Worm (Caenorhabditis elegans): ENCODE results near the gene F18A11.3.

Gene F18A11.3

ce11 chrII:13076301-13076916, 39.8 kb upstream of the F18A11.3 start:
- no peak for TF ChIP-seq ceh-13 (GFP tag; optimal IDR thresholded peaks at IDR 0.05)
- TF ChIP-seq tbx-11 (GFP tag; IDR thresholded peaks at IDR 0.05): no peak
- TF ChIP-seq pes-1 (GFP tag; IDR thresholded peaks at IDR 0.05): no peak
- no peak for TF ChIP-seq F13C5.2 (tag; optimal IDR thresholded peaks at IDR 0.05)
- TF ChIP-seq sea-1 (GFP tag; conservative IDR thresholded peaks at IDR 0.05): no peak
- TF ChIP-seq B0310.2 (tag; optimal IDR thresholded peaks at IDR 0.05): no peak
- no peak for TF ChIP-seq ama-1 (optimal IDR thresholded peaks at IDR 0.05)
- TF ChIP-seq ceh-36 (tag; optimal IDR thresholded peaks at IDR 0.05): no peak
- TF ChIP-seq flt-1 (GFP tag; IDR thresholded peaks at IDR 0.05): no peak
- no peak for TF ChIP-seq scrt-1 (GFP tag; IDR thresholded peaks at IDR 0.05)
- TF ChIP-seq hmg-4 (GFP tag; optimal IDR thresholded peaks at IDR 0.05): no peak
- no peak for TF ChIP-seq hmbx-1 (tag; optimal IDR thresholded peaks at IDR 0.05)
- no peak for TF ChIP-seq tbx-37 (GFP tag; conservative IDR thresholded peaks at IDR 0.05)
- no peak for TF ChIP-seq tra-4 (tag; optimal IDR thresholded peaks at IDR 0.05)
- TF ChIP-seq aly-1 (tag; optimal IDR thresholded peaks at IDR 0.05): no peak
- TF ChIP-seq ets-7 (tag; optimal IDR thresholded peaks at IDR 0.05): no peak
- no peak for TF ChIP-seq hnd-1 (tag; optimal IDR thresholded peaks at IDR 0.05)

DNA sequence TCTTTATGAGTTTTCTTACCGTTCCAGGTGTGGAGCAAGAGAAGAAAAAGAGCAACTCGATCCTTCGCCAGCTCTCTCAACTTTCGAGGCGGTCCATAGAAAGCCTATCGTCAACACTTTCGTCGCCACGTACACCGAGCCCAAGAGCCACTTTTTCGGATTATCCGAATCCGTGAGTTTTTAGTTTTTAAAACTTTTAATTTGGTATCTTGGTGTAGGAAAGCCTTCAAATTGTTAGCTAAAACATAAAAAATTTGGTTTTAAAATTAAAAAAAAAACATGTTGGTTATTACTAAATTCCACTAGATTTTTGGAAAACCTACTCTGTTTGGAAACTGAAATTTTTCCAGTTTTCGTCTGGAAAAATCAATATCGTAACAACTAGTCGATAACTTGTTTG, 37.1 kb upstream of the F18A11.3 start:
- TF ChIP-seq aly-1 (tag; optimal IDR thresholded peaks at IDR 0.05) (no peak), F13C5.2 (tag; optimal IDR thresholded peaks at IDR 0.05) (no peak), sea-1 (GFP tag; conservative IDR thresholded peaks at IDR 0.05) (no peak), tra-4 (tag; optimal IDR thresholded peaks at IDR 0.05) (no peak), ceh-36 (tag; optimal IDR thresholded peaks at IDR 0.05) (no peak), hmbx-1 (tag; optimal IDR thresholded peaks at IDR 0.05) (no peak), B0310.2 (tag; optimal IDR thresholded peaks at IDR 0.05) (no peak), scrt-1 (GFP tag; IDR thresholded peaks at IDR 0.05) (no peak)

- no peak for TF ChIP-seq tra-4 (tag; optimal IDR thresholded peaks at IDR 0.05)
- TF ChIP-seq B0310.2 (tag; optimal IDR thresholded peaks at IDR 0.05): no peak
- TF ChIP-seq ets-7 (tag; optimal IDR thresholded peaks at IDR 0.05): no peak
- no peak for TF ChIP-seq F13C5.2 (tag; optimal IDR thresholded peaks at IDR 0.05)
- TF ChIP-seq pes-1 (GFP tag; IDR thresholded peaks at IDR 0.05): no peak
- TF ChIP-seq aly-1 (tag; optimal IDR thresholded peaks at IDR 0.05): no peak
- TF ChIP-seq hmg-4 (GFP tag; optimal IDR thresholded peaks at IDR 0.05): no peak
- TF ChIP-seq sea-1 (GFP tag; conservative IDR thresholded peaks at IDR 0.05): no peak
- TF ChIP-seq hmbx-1 (tag; optimal IDR thresholded peaks at IDR 0.05): no peak
- no peak for TF ChIP-seq scrt-1 (GFP tag; IDR thresholded peaks at IDR 0.05)
- no peak for TF ChIP-seq tbx-37 (GFP tag; conservative IDR thresholded peaks at IDR 0.05)
- no peak for TF ChIP-seq tbx-11 (GFP tag; IDR thresholded peaks at IDR 0.05)
- no peak for TF ChIP-seq ceh-13 (GFP tag; optimal IDR thresholded peaks at IDR 0.05)
- TF ChIP-seq ama-1 (optimal IDR thresholded peaks at IDR 0.05): no peak
- no peak for TF ChIP-seq hnd-1 (tag; optimal IDR thresholded peaks at IDR 0.05)
- no peak for TF ChIP-seq ceh-36 (tag; optimal IDR thresholded peaks at IDR 0.05)
- no peak for TF ChIP-seq flt-1 (GFP tag; IDR thresholded peaks at IDR 0.05)
Observed at ce11 chrII:13073102-13073501, 36.5 kb upstream of the F18A11.3 start, which contains the start of gene F42G4.5. Gene F42G4.5 (plus strand): TSS chrII:13073480.

- no peak for TF ChIP-seq tra-4 (tag; optimal IDR thresholded peaks at IDR 0.05)
- no peak for TF ChIP-seq ceh-13 (GFP tag; optimal IDR thresholded peaks at IDR 0.05)
- no peak for TF ChIP-seq ets-7 (tag; optimal IDR thresholded peaks at IDR 0.05)
- no peak for TF ChIP-seq scrt-1 (GFP tag; IDR thresholded peaks at IDR 0.05)
- no peak for TF ChIP-seq ceh-36 (tag; optimal IDR thresholded peaks at IDR 0.05)
- no peak for TF ChIP-seq aly-1 (tag; optimal IDR thresholded peaks at IDR 0.05)
Observed at ce11 chrII:13066777-13067290, 30.2 kb upstream of the F18A11.3 start.

DNA sequence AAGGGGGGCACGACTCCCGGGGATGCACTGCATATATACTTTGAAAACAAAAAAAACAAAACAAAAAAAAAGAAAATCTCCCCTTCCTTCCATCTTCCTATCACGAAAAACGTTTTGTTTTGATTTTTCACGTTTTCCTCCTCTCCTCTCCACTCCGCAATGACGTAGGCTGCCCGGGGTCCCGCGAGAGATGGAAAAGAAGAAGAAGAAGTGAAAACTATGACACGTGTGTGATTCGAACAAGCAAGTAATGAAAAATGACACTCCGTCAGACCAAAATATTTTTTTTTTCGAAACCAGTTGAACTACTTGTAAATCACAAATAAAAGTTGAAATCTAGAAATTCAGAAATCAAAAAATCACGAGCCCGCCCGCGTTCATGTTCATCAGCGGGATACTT, 28.6 kb upstream of the F18A11.3 start:
- TF ChIP-seq hmbx-1 (tag; optimal IDR thresholded peaks at IDR 0.05): no peak
- no peak for TF ChIP-seq ets-7 (tag; optimal IDR thresholded peaks at IDR 0.05)
- TF ChIP-seq F13C5.2 (tag; optimal IDR thresholded peaks at IDR 0.05): no peak
- no peak for TF ChIP-seq ceh-13 (GFP tag; optimal IDR thresholded peaks at IDR 0.05)
- no peak for TF ChIP-seq B0310.2 (tag; optimal IDR thresholded peaks at IDR 0.05)
- TF ChIP-seq pes-1 (GFP tag; IDR thresholded peaks at IDR 0.05): no peak
- TF ChIP-seq ama-1 (optimal IDR thresholded peaks at IDR 0.05): no peak
- no peak for TF ChIP-seq tbx-11 (GFP tag; IDR thresholded peaks at IDR 0.05)
- TF ChIP-seq scrt-1 (GFP tag; IDR thresholded peaks at IDR 0.05): no peak
- no peak for TF ChIP-seq sea-1 (GFP tag; conservative IDR thresholded peaks at IDR 0.05)
- TF ChIP-seq flt-1 (GFP tag; IDR thresholded peaks at IDR 0.05): no peak
- TF ChIP-seq hnd-1 (tag; optimal IDR thresholded peaks at IDR 0.05): no peak
- no peak for TF ChIP-seq aly-1 (tag; optimal IDR thresholded peaks at IDR 0.05)
- TF ChIP-seq tbx-37 (GFP tag; conservative IDR thresholded peaks at IDR 0.05): no peak
- no peak for TF ChIP-seq ceh-36 (tag; optimal IDR thresholded peaks at IDR 0.05)
- TF ChIP-seq tra-4 (tag; optimal IDR thresholded peaks at IDR 0.05): no peak
- TF ChIP-seq hmg-4 (GFP tag; optimal IDR thresholded peaks at IDR 0.05): no peak

DNA sequence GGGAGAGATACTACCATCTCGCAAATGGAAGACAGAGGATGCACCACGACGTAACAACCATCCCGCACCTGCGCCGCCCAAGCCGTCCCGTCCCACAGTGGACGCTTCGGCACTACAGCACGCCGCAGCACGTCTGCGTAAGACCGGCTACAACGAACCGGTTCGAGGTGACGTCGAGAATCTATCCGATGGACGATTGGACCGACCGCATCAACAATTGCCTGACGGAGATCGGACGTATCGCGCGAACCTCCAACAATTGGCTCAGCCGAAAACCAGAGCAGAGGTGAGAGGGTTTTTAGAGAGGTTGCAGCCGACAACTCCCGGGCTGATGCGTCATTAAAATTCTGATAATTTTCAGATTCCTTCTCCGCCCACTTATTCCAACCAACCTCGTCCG, 22.6 kb upstream of the F18A11.3 start:
- TF ChIP-seq pes-1 (GFP tag; IDR thresholded peaks at IDR 0.05): no peak
- no peak for TF ChIP-seq tra-4 (tag; optimal IDR thresholded peaks at IDR 0.05)
- TF ChIP-seq ceh-13 (GFP tag; optimal IDR thresholded peaks at IDR 0.05): no peak
- TF ChIP-seq sea-1 (GFP tag; conservative IDR thresholded peaks at IDR 0.05): no peak
- no peak for TF ChIP-seq scrt-1 (GFP tag; IDR thresholded peaks at IDR 0.05)
- no peak for TF ChIP-seq tbx-37 (GFP tag; conservative IDR thresholded peaks at IDR 0.05)
- no peak for TF ChIP-seq tbx-11 (GFP tag; IDR thresholded peaks at IDR 0.05)
- TF ChIP-seq B0310.2 (tag; optimal IDR thresholded peaks at IDR 0.05): no peak
- TF ChIP-seq hmg-4 (GFP tag; optimal IDR thresholded peaks at IDR 0.05): no peak
- TF ChIP-seq hnd-1 (tag; optimal IDR thresholded peaks at IDR 0.05): no peak
- TF ChIP-seq aly-1 (tag; optimal IDR thresholded peaks at IDR 0.05): no peak
- no peak for TF ChIP-seq ceh-36 (tag; optimal IDR thresholded peaks at IDR 0.05)
- no peak for TF ChIP-seq ets-7 (tag; optimal IDR thresholded peaks at IDR 0.05)

ce11 chrII:13056580-13056979, 19.9 kb upstream of the F18A11.3 start, which contains the start of gene zyx-1:
Gene zyx-1 (plus strand): TSS chrII:13056910.
- TF ChIP-seq tbx-11 (GFP tag; IDR thresholded peaks at IDR 0.05) (no peak), B0310.2 (tag; optimal IDR thresholded peaks at IDR 0.05) (no peak), ets-7 (tag; optimal IDR thresholded peaks at IDR 0.05) (no peak), tbx-37 (GFP tag; conservative IDR thresholded peaks at IDR 0.05) (no peak), scrt-1 (GFP tag; IDR thresholded peaks at IDR 0.05) (no peak), tra-4 (tag; optimal IDR thresholded peaks at IDR 0.05) (no peak), ama-1 (optimal IDR thresholded peaks at IDR 0.05) (no peak), F13C5.2 (tag; optimal IDR thresholded peaks at IDR 0.05) (no peak), hmg-4 (GFP tag; optimal IDR thresholded peaks at IDR 0.05) (no peak), pes-1 (GFP tag; IDR thresholded peaks at IDR 0.05) (no peak), aly-1 (tag; optimal IDR thresholded peaks at IDR 0.05) (no peak)

Data from whole organism, early embryonic.